Fruit fly (Drosophila melanogaster) whole organism, embryonic: ENCODE results near the gene CG45049.

ENCODE experiments used
- Blimp-1 ChIP-seq: fragments of 200-800 bp; sonication (Bioruptor generic); optimal IDR thresholded peaks from 3 replicates; lab custom pipeline; 2018; ENCODE audit warnings: missing biosample characterization, missing genetic modification characterization, mild to moderate bottlenecking, moderate library complexity, missing genetic modification reagents
- CG10209 ChIP-seq: fragments of 200-800 bp; sonication (Bioruptor generic); optimal IDR thresholded peaks from 3 replicates; lab custom pipeline; 2017; ENCODE audit warnings: missing biosample characterization, mild to moderate bottlenecking, missing genetic modification characterization, missing genetic modification reagents
- CG1024 ChIP-seq: fragments of 200-800 bp; sonication (Bioruptor generic); IDR thresholded peaks from 2 replicates; pipeline ENCODE4 v1.3.6; 2022; ENCODE audit warnings: missing biosample characterization, missing genetic modification characterization
- CG10654 ChIP-seq: fragments of 200-800 bp; sonication (Bioruptor generic); optimal IDR thresholded peaks from 2 replicates; lab custom pipeline; 2016; ENCODE audit warnings: missing biosample characterization, missing genetic modification characterization
- CG10959 ChIP-seq: fragments of 200-800 bp; sonication (Bioruptor generic); IDR thresholded peaks from 2 replicates; pipeline ENCODE4 v1.3.6; 2022; ENCODE audit warnings: missing biosample characterization, missing genetic modification characterization
- CG11247 ChIP-seq: fragments of 200-800 bp; sonication (Bioruptor generic); IDR thresholded peaks from 2 replicates; pipeline ENCODE4 v1.3.6; 2022; ENCODE audit warnings: missing biosample characterization, missing genetic modification characterization
- CG11696 ChIP-seq: fragments of 200-800 bp; sonication (Bioruptor generic); IDR thresholded peaks from 2 replicates; pipeline ENCODE4 v1.3.6; 2022; ENCODE audit warnings: missing biosample characterization, missing genetic modification characterization
- CG13296 ChIP-seq: fragments of 200-800 bp; sonication (Bioruptor generic); optimal IDR thresholded peaks from 3 replicates; lab custom pipeline; 2018; ENCODE audit warnings: missing biosample characterization, mild to moderate bottlenecking, missing genetic modification characterization
- CG3407 ChIP-seq: fragments of 200-800 bp; sonication (Bioruptor generic); optimal IDR thresholded peaks from 2 replicates; lab custom pipeline; 2018; ENCODE audit warnings: missing biosample characterization, mild to moderate bottlenecking, missing genetic modification characterization
- CG6791 ChIP-seq: fragments of 200-800 bp; sonication (Bioruptor generic); IDR thresholded peaks from 3 replicates; pipeline ENCODE4 v1.3.6; 2022; ENCODE audit warnings: missing biosample characterization, missing genetic modification characterization; ENCODE audit not compliant: partially characterized antibody
- CG9817 ChIP-seq: fragments of 200-800 bp; sonication (Bioruptor generic); optimal IDR thresholded peaks from 2 replicates; lab custom pipeline; 2018; ENCODE audit warnings: missing biosample characterization, mild to moderate bottlenecking, missing genetic modification characterization, moderate library complexity
- Chrac-16 ChIP-seq: fragments of 200-800 bp; sonication (Bioruptor generic); optimal IDR thresholded peaks from 3 replicates; lab custom pipeline; 2016; ENCODE audit warnings: missing biosample characterization, missing genetic modification characterization
- D19A ChIP-seq: fragments of 200-800 bp; optimal IDR thresholded peaks from 3 replicates; lab custom pipeline; 2019; ENCODE audit warnings: missing biosample characterization, mild to moderate bottlenecking, missing genetic modification characterization, moderate library complexity
- Dek ChIP-seq: fragments of 200-800 bp; sonication (Bioruptor generic); optimal IDR thresholded peaks from 3 replicates; lab custom pipeline; 2019; ENCODE audit warnings: missing biosample characterization, mild to moderate bottlenecking, missing genetic modification characterization, moderate library complexity
- Doc2 ChIP-seq: fragments of 200-800 bp; sonication (Bioruptor generic); IDR thresholded peaks from 2 replicates; pipeline ENCODE4 v1.3.6; 2022; ENCODE audit warnings: missing biosample characterization, missing genetic modification characterization
- Ets97D ChIP-seq: fragments of 200-800 bp; sonication (Bioruptor generic); optimal IDR thresholded peaks from 3 replicates; lab custom pipeline; 2016; ENCODE audit warnings: missing biosample characterization, missing genetic modification characterization
- Gsc ChIP-seq: fragments of 200-800 bp; sonication (Bioruptor generic); IDR thresholded peaks from 2 replicates; pipeline ENCODE4 v1.3.6; 2022; ENCODE audit warnings: missing biosample characterization, missing genetic modification characterization
- HHEX ChIP-seq: fragments of 200-800 bp; sonication (Bioruptor generic); optimal IDR thresholded peaks from 3 replicates; lab custom pipeline; 2017; ENCODE audit warnings: missing biosample characterization, mild to moderate bottlenecking, missing genetic modification characterization, missing genetic modification reagents
- HLH4C ChIP-seq: fragments of 200-800 bp; sonication (Bioruptor generic); IDR thresholded peaks from 3 replicates; pipeline ENCODE4 v1.3.6; 2022; ENCODE audit warnings: missing biosample characterization, missing genetic modification characterization; ENCODE audit not compliant: partially characterized antibody
- Hand ChIP-seq: fragments of 200-800 bp; sonication (Bioruptor generic); optimal IDR thresholded peaks from 2 replicates; lab custom pipeline; 2017; ENCODE audit warnings: mild to moderate bottlenecking, missing biosample characterization, missing genetic modification reagents, missing genetic modification characterization
- Jarid2 ChIP-seq: fragments of 200-800 bp; sonication (Bioruptor generic); optimal IDR thresholded peaks from 3 replicates; lab custom pipeline; 2017; ENCODE audit warnings: mild to moderate bottlenecking, missing biosample characterization, missing genetic modification reagents, missing genetic modification characterization
- NK7.1 ChIP-seq: fragments of 200-800 bp; sonication (Bioruptor generic); optimal IDR thresholded peaks from 3 replicates; lab custom pipeline; 2016; ENCODE audit warnings: missing biosample characterization, missing genetic modification characterization
- Opbp ChIP-seq: fragments of 200-800 bp; sonication (Bioruptor generic); IDR thresholded peaks from 3 replicates; pipeline ENCODE4 v1.3.6; 2022; ENCODE audit warnings: missing biosample characterization, missing genetic modification characterization; ENCODE audit not compliant: partially characterized antibody
- Poxn ChIP-seq: fragments of 200-800 bp; sonication (Bioruptor generic); IDR thresholded peaks from 2 replicates; pipeline ENCODE4 v1.3.6; 2022; ENCODE audit warnings: missing biosample characterization, missing genetic modification characterization
- Rfx ChIP-seq: fragments of 200-800 bp; sonication (Bioruptor generic); IDR thresholded peaks from 2 replicates; pipeline ENCODE4 v1.3.6; 2022; ENCODE audit warnings: missing biosample characterization, missing genetic modification characterization
- Taf1 ChIP-seq: fragments of 200-800 bp; sonication (Bioruptor generic); IDR thresholded peaks from 2 replicates; pipeline ENCODE4 v1.3.6; 2022; ENCODE audit warnings: missing biosample characterization, missing genetic modification characterization
- ara ChIP-seq: fragments of 200-800 bp; sonication (Bioruptor generic); IDR thresholded peaks from 2 replicates; pipeline ENCODE4 v1.3.6; 2022; ENCODE audit warnings: missing biosample characterization, missing genetic modification characterization
- ato ChIP-seq: fragments of 200-800 bp; sonication (Bioruptor generic); IDR thresholded peaks from 2 replicates; pipeline ENCODE4 v1.3.6; 2022; ENCODE audit warnings: missing biosample characterization, missing genetic modification characterization; ENCODE audit not compliant: partially characterized antibody
- az2 ChIP-seq: fragments of 200-800 bp; sonication (Bioruptor generic); optimal IDR thresholded peaks from 3 replicates; lab custom pipeline; 2016; ENCODE audit warnings: missing biosample characterization, missing genetic modification characterization
- bab2 ChIP-seq: fragments of 200-800 bp; sonication (Bioruptor generic); optimal IDR thresholded peaks from 2 replicates; lab custom pipeline; 2016; ENCODE audit warnings: missing biosample characterization, missing genetic modification characterization
- chinmo ChIP-seq: fragments of 200-800 bp; sonication (Bioruptor generic); IDR thresholded peaks from 4 replicates; pipeline ENCODE4 v1.3.6; 2022; ENCODE audit warnings: missing biosample characterization, missing genetic modification characterization; ENCODE audit not compliant: partially characterized antibody
- chm ChIP-seq: fragments of 200-800 bp; sonication (Bioruptor generic); IDR thresholded peaks from 2 replicates; pipeline ENCODE4 v1.3.6; 2022; ENCODE audit warnings: missing biosample characterization, missing genetic modification characterization
- corto ChIP-seq: fragments of 200-800 bp; sonication (Bioruptor generic); optimal IDR thresholded peaks from 2 replicates; lab custom pipeline; 2016; ENCODE audit warnings: missing biosample characterization, mild to moderate bottlenecking, missing genetic modification characterization, moderate library complexity
- dimm ChIP-seq: fragments of 200-800 bp; sonication (Bioruptor generic); IDR thresholded peaks from 2 replicates; pipeline ENCODE4 v1.3.6; 2022; ENCODE audit warnings: missing biosample characterization, missing genetic modification characterization
- dm ChIP-seq: fragments of 200-800 bp; sonication (Bioruptor generic); optimal IDR thresholded peaks from 3 replicates; lab custom pipeline; 2016; ENCODE audit warnings: missing biosample characterization, missing genetic modification characterization
- esg ChIP-seq: fragments of 200-800 bp; sonication (Bioruptor generic); conservative IDR thresholded peaks from 2 replicates; pipeline ENCODE4 v1.3.6; 2022; ENCODE audit warnings: missing biosample characterization, missing genetic modification characterization
- gsb-n ChIP-seq: fragments of 200-800 bp; sonication (Bioruptor generic); optimal IDR thresholded peaks from 3 replicates; lab custom pipeline; 2018; ENCODE audit warnings: missing biosample characterization, mild to moderate bottlenecking, missing genetic modification characterization
- hkb ChIP-seq, 2 experiments: fragments of 200-800 bp in 1 of 2; fragments of >200 bp in 1 of 2; sonication (Bioruptor generic) in 1 of 2; IDR thresholded peaks in 1 of 2; optimal IDR thresholded peaks in 1 of 2; 2 replicates each; pipeline versions ENCODE4 v1.3.6 to Lab custom; 2017 to 2022; ENCODE audit warnings: missing biosample characterization in 1 of 2, missing genetic modification characterization in 1 of 2
- lov ChIP-seq, 2 experiments: fragments of 200-800 bp in 1 of 2; fragments of >200 bp in 1 of 2; sonication (Bioruptor generic) in 1 of 2; IDR thresholded peaks in 1 of 2; optimal IDR thresholded peaks in 1 of 2; 2 replicates in 1 of 2; 3 replicates in 1 of 2; pipeline versions ENCODE4 v1.3.6 to Lab custom; 2017 to 2022; ENCODE audit warnings: missing biosample characterization in 1 of 2, missing genetic modification characterization in 1 of 2
- ranshi ChIP-seq: fragments of 200-800 bp; sonication (Bioruptor generic); IDR thresholded peaks from 2 replicates; pipeline ENCODE4 v1.3.6; 2022; ENCODE audit warnings: missing biosample characterization, missing genetic modification characterization
- ro ChIP-seq: fragments of 200-800 bp; sonication (Bioruptor generic); IDR thresholded peaks from 2 replicates; pipeline ENCODE4 v1.3.6; 2022; ENCODE audit warnings: missing biosample characterization, missing genetic modification characterization
- sc ChIP-seq, 3 experiments: fragments of >200 bp in 2 of 3; fragments of 200-800 bp in 1 of 3; sonication (Bioruptor generic) in 1 of 3; optimal IDR thresholded peaks; 2 replicates in 2 of 3; 3 replicates in 1 of 3; lab custom pipeline; 2017; ENCODE audit warnings: mild to moderate bottlenecking in 1 of 3, missing biosample characterization in 1 of 3, missing genetic modification characterization in 1 of 3, missing genetic modification reagents in 1 of 3
- sens-2 ChIP-seq: fragments of 200-800 bp; sonication (Bioruptor generic); IDR thresholded peaks from 2 replicates; pipeline ENCODE4 v1.3.6; 2022; ENCODE audit warnings: missing biosample characterization, missing genetic modification characterization
- sna ChIP-seq: fragments of 200-800 bp; sonication (Bioruptor generic); IDR thresholded peaks from 2 replicates; pipeline ENCODE4 v1.3.6; 2022; ENCODE audit warnings: missing biosample characterization, missing genetic modification characterization; ENCODE audit not compliant: partially characterized antibody
- so ChIP-seq: fragments of 200-800 bp; sonication (Bioruptor generic); IDR thresholded peaks from 3 replicates; pipeline ENCODE4 v1.3.6; 2022; ENCODE audit warnings: missing biosample characterization, missing genetic modification characterization
- tap ChIP-seq: fragments of 200-800 bp; optimal IDR thresholded peaks from 3 replicates; lab custom pipeline; 2019; ENCODE audit warnings: missing biosample characterization, mild to moderate bottlenecking, missing genetic modification characterization, moderate library complexity
- zf30C ChIP-seq: fragments of 200-800 bp; sonication (Bioruptor generic); optimal IDR thresholded peaks from 3 replicates; lab custom pipeline; 2018; ENCODE audit warnings: missing biosample characterization, mild to moderate bottlenecking, missing genetic modification characterization

CG45049 gene

dm6 chr3R:22755187-22755777 lies 28.5 kb downstream of the CG45049 start (continued):
- TF ChIP-seq CG10209 (GFP tag; lab: Kevin White, UChicago) = no peak

- no peak for TF ChIP-seq ro (GFP tag; lab: Robert Waterston, UW)
- TF ChIP-seq CG1024 (GFP tag; lab: Robert Waterston, UW) = no peak
- no peak for TF ChIP-seq sna (GFP tag; lab: Robert Waterston, UW)
- no peak for TF ChIP-seq chm (GFP tag; lab: Robert Waterston, UW)
- TF ChIP-seq so (GFP tag; lab: Robert Waterston, UW) = peak; percentile 63; the same call in 1 of the 3 replicates
- no peak for TF ChIP-seq Gsc (GFP tag; lab: Robert Waterston, UW)
- no peak for TF ChIP-seq CG6791
- TF ChIP-seq ara = no peak
- no peak for TF ChIP-seq D19A (tag; lab: Kevin White, UChicago)
- TF ChIP-seq Jarid2 (GFP tag; lab: Kevin White, UChicago) = no peak
- 0 out of 4 replicates have a peak, but pooled peaks have one; percentile 49 for TF ChIP-seq chinmo (GFP tag; lab: Robert Waterston, UW)
- TF ChIP-seq gsb-n (tag; lab: Kevin White, UChicago) = no peak
- no peak for TF ChIP-seq CG9817 (tag; lab: Kevin White, UChicago)
- no peak for TF ChIP-seq Dek (tag; lab: Kevin White, UChicago)
- TF ChIP-seq bab2 (GFP tag; lab: Kevin White, UChicago) = no peak
- no peak for TF ChIP-seq Hand (GFP tag; lab: Kevin White, UChicago)
- TF ChIP-seq CG11247 (GFP tag; lab: Robert Waterston, UW) = no peak
- peak; percentile 9 for TF ChIP-seq tap
- no peak for TF ChIP-seq Opbp
- TF ChIP-seq Poxn (GFP tag; lab: Robert Waterston, UW) = no peak
- no peak for TF ChIP-seq dm (GFP tag; lab: Kevin White, UChicago)
- TF ChIP-seq CG10654 (GFP tag; lab: Kevin White, UChicago) = no peak
- TF ChIP-seq CG11696 (GFP tag; lab: Robert Waterston, UW) = no peak
- no peak for TF ChIP-seq Taf1 (GFP tag; lab: Robert Waterston, UW)
- no peak for TF ChIP-seq az2
- no peak for TF ChIP-seq ranshi (GFP tag; lab: Robert Waterston, UW)
- TF ChIP-seq esg (GFP tag; lab: Robert Waterston, UW) = no peak
- no peak for TF ChIP-seq lov (optimal IDR thresholded peaks at IDR 0.05; lab: Kevin White, UChicago)
- no peak for TF ChIP-seq lov (GFP tag; IDR thresholded peaks at IDR 0.05; lab: Robert Waterston, UW)
- no peak for TF ChIP-seq Chrac-16 (GFP tag; lab: Kevin White, UChicago)
- TF ChIP-seq HHEX (GFP tag; lab: Kevin White, UChicago) = no peak
- TF ChIP-seq dimm (GFP tag; lab: Robert Waterston, UW) = no peak
- TF ChIP-seq Doc2 = no peak
- TF ChIP-seq corto (GFP tag; lab: Kevin White, UChicago) = no peak
- TF ChIP-seq NK7.1 = no peak
- peak; percentile 25 for TF ChIP-seq CG13296 (GFP tag; lab: Kevin White, UChicago)
- TF ChIP-seq hkb (optimal IDR thresholded peaks at IDR 0.05; lab: Kevin White, UChicago) = no peak
- peak; percentile 40 for TF ChIP-seq hkb (GFP tag; IDR thresholded peaks at IDR 0.05; lab: Robert Waterston, UW)
- peak; percentile 4 for TF ChIP-seq Blimp-1 (GFP tag; lab: Kevin White, UChicago)
- no peak for TF ChIP-seq ato
- no peak for TF ChIP-seq CG3407 (GFP tag; lab: Kevin White, UChicago)
- no peak for TF ChIP-seq CG10959 (GFP tag; lab: Robert Waterston, UW)
- no peak for TF ChIP-seq zf30C (GFP tag; lab: Kevin White, UChicago)
- no peak for TF ChIP-seq sens-2
- TF ChIP-seq HLH4C (GFP tag; lab: Robert Waterston, UW) = no peak
- no peak for TF ChIP-seq sc (optimal IDR thresholded peaks at IDR 0.05; lab: Kevin White, UChicago)
- no peak for TF ChIP-seq sc (GFP tag; optimal IDR thresholded peaks at IDR 0.05; lab: Kevin White, UChicago)
- TF ChIP-seq Ets97D (GFP tag; lab: Kevin White, UChicago) = no peak
- no peak for TF ChIP-seq Rfx (GFP tag; lab: Robert Waterston, UW)
Measured at dm6 chr3R:22756289-22756688, 29.5 kb downstream of the CG45049 start.
